Worm (Caenorhabditis elegans) whole organism, L4 larva: Measurements from ENCODE around the gene serp-1.2.

ENCODE experiments used
- F10B5.3 ChIP-seq: sonication (generic microtip); optimal IDR thresholded peaks from 2 replicates; lab custom pipeline; 2016; ENCODE audit warnings: mild to moderate bottlenecking, missing genetic modification characterization, missing compliant biosample characterization
- F26F4.8 ChIP-seq: fragments of 200-800 bp; sonication (Bioruptor generic); conservative IDR thresholded peaks from 2 replicates; pipeline ENCODE4 v1.3.6; 2022; ENCODE audit warnings: missing genetic modification characterization, missing compliant biosample characterization
- F44E2.7 ChIP-seq: fragments of 200-800 bp; sonication (Bioruptor generic); IDR thresholded peaks from 2 replicates; pipeline ENCODE4 v2.1.2; 2022; ENCODE audit warnings: missing genetic modification characterization, missing compliant biosample characterization
- F49E8.2 ChIP-seq: sonication (generic microtip); optimal IDR thresholded peaks from 2 replicates; lab custom pipeline; 2016; ENCODE audit warnings: missing compliant biosample characterization, mild to moderate bottlenecking, missing genetic modification characterization, borderline replicate concordance
- Y105C5A.15 ChIP-seq: fragments of 200-800 bp; sonication (Bioruptor generic); IDR thresholded peaks from 2 replicates; pipeline ENCODE4 v1.3.6; 2022; ENCODE audit warnings: missing genetic modification characterization, missing compliant biosample characterization
- Y48G9A.11 ChIP-seq: fragments of 200-800 bp; sonication (Bioruptor generic); IDR thresholded peaks from 2 replicates; pipeline ENCODE4 v1.3.6; 2022; ENCODE audit warnings: missing genetic modification reagents, missing genetic modification characterization, missing compliant biosample characterization
- Y5F2A.4 ChIP-seq: fragments of 200-800 bp; sonication (Bioruptor generic); optimal IDR thresholded peaks from 2 replicates; lab custom pipeline; 2018; ENCODE audit warnings: mild to moderate bottlenecking, missing genetic modification characterization, missing compliant biosample characterization
- Y75B8A.6 ChIP-seq: fragments of 200-800 bp; sonication (Bioruptor generic); IDR thresholded peaks from 2 replicates; pipeline ENCODE4 v1.3.6; 2022; ENCODE audit warnings: missing genetic modification reagents, missing genetic modification characterization, missing compliant biosample characterization
- attf-4 ChIP-seq: sonication (generic microtip); optimal IDR thresholded peaks from 3 replicates; lab custom pipeline; 2017; ENCODE audit warnings: missing biosample characterization, missing genetic modification characterization
- ceh-20 ChIP-seq: fragments of 200-800 bp; sonication (Bioruptor generic); IDR thresholded peaks from 2 replicates; pipeline ENCODE4 v1.3.6; 2022; ENCODE audit warnings: missing genetic modification reagents, missing genetic modification characterization, missing compliant biosample characterization
- ceh-44 ChIP-seq: fragments of 200-800 bp; sonication (Bioruptor generic); IDR thresholded peaks from 2 replicates; pipeline ENCODE4 v1.3.6; 2022; ENCODE audit warnings: missing genetic modification reagents, missing genetic modification characterization, missing compliant biosample characterization
- cey-2 ChIP-seq: sonication (generic microtip); optimal IDR thresholded peaks from 3 replicates; lab custom pipeline; 2017; ENCODE audit warnings: missing genetic modification characterization, mild to moderate bottlenecking, missing compliant biosample characterization, antibody characterized with exemption, borderline replicate concordance; ENCODE audit not compliant: insufficient read depth
- ctbp-1 ChIP-seq: fragments of 200-800 bp; sonication (Bioruptor generic); IDR thresholded peaks from 2 replicates; pipeline ENCODE4 v1.3.6; 2022; ENCODE audit warnings: missing genetic modification reagents, missing genetic modification characterization, missing compliant biosample characterization
- daf-19 ChIP-seq: fragments of 200-800 bp; sonication (Bioruptor generic); conservative IDR thresholded peaks from 2 replicates; pipeline ENCODE4 v1.3.6; 2022; ENCODE audit warnings: missing genetic modification characterization, missing compliant biosample characterization
- daf-8 ChIP-seq: fragments of 200-800 bp; sonication (Bioruptor generic); IDR thresholded peaks from 2 replicates; pipeline ENCODE4 v1.3.6; 2022; ENCODE audit warnings: missing genetic modification characterization, missing compliant biosample characterization
- dmd-6 ChIP-seq: fragments of 200-800 bp; sonication (Bioruptor generic); IDR thresholded peaks from 2 replicates; pipeline ENCODE4 v1.3.6; 2022; ENCODE audit warnings: missing genetic modification reagents, missing genetic modification characterization, missing compliant biosample characterization
- dve-1 ChIP-seq: sonication (generic microtip); optimal IDR thresholded peaks from 2 replicates; lab custom pipeline; 2017; ENCODE audit warnings: antibody characterized with exemption, mild to moderate bottlenecking, missing genetic modification characterization, missing compliant biosample characterization; ENCODE audit not compliant: insufficient read depth
- egl-43 ChIP-seq: fragments of 200-800 bp; sonication (Bioruptor generic); IDR thresholded peaks from 2 replicates; pipeline ENCODE4 v1.3.6; 2022; ENCODE audit warnings: missing genetic modification reagents, missing genetic modification characterization, missing compliant biosample characterization
- fkh-10 ChIP-seq: fragments of 150-350 bp; optimal IDR thresholded peaks from 2 replicates; lab custom pipeline; 2014; ENCODE audit warnings: missing biosample characterization, missing genetic modification reagents, missing genetic modification characterization
- fos-1 ChIP-seq: fragments of 150-350 bp; optimal IDR thresholded peaks from 2 replicates; lab custom pipeline; 2014; ENCODE audit warnings: missing biosample characterization, missing genetic modification characterization
- gei-8 ChIP-seq: fragments of 200-800 bp; sonication (Bioruptor generic); optimal IDR thresholded peaks from 2 replicates; lab custom pipeline; 2018; ENCODE audit warnings: mild to moderate bottlenecking, missing genetic modification characterization, missing compliant biosample characterization
- hif-1 ChIP-seq, 2 experiments: sonication (generic microtip); optimal IDR thresholded peaks; 2 replicates each; lab custom pipeline; 2016 to 2017; ENCODE audit warnings: missing compliant biosample characterization in 2 of 2, missing genetic modification characterization in 2 of 2, missing genetic modification reagents in 2 of 2, missing genotype in 2 of 2, mild to moderate bottlenecking in 1 of 2
- hlh-30 ChIP-seq: sonication (generic microtip); optimal IDR thresholded peaks from 2 replicates; lab custom pipeline; 2017; ENCODE audit warnings: antibody characterized with exemption, mild to moderate bottlenecking, missing genetic modification characterization, missing compliant biosample characterization; ENCODE audit not compliant: insufficient read depth
- hmg-1.1 ChIP-seq: fragments of 200-800 bp; sonication (Bioruptor generic); IDR thresholded peaks from 2 replicates; pipeline ENCODE4 v1.3.6; 2022; ENCODE audit warnings: missing genetic modification reagents, missing genetic modification characterization, missing compliant biosample characterization
- lim-7 ChIP-seq: fragments of 200-800 bp; sonication (Bioruptor generic); IDR thresholded peaks from 2 replicates; pipeline ENCODE4 v1.3.6; 2022; ENCODE audit warnings: missing genetic modification characterization, missing compliant biosample characterization
- lin-15B ChIP-seq: fragments of 150-350 bp; sonication (generic microtip); optimal IDR thresholded peaks from 3 replicates; lab custom pipeline; 2014; ENCODE audit warnings: missing biosample characterization, missing genetic modification characterization
- lir-3 ChIP-seq: sonication (generic microtip); optimal IDR thresholded peaks from 2 replicates; lab custom pipeline; 2016; ENCODE audit warnings: mild to moderate bottlenecking, missing genetic modification characterization, missing compliant biosample characterization
- lsy-2 ChIP-seq, 2 experiments: fragments of 150-350 bp in 1 of 2; sonication (generic microtip) in 1 of 2; optimal IDR thresholded peaks; 2 replicates each; lab custom pipeline; 2014 to 2017; ENCODE audit warnings: missing biosample characterization in 2 of 2, missing genetic modification characterization in 2 of 2
- madf-9 ChIP-seq: fragments of 200-800 bp; sonication (Bioruptor generic); conservative IDR thresholded peaks from 2 replicates; pipeline ENCODE4 v1.3.6; 2022; ENCODE audit warnings: missing genetic modification reagents, missing genetic modification characterization, missing compliant biosample characterization
- mdl-1 ChIP-seq, 2 experiments: fragments of 150-350 bp in 1 of 2; sonication (generic microtip) in 1 of 2; optimal IDR thresholded peaks; 2 replicates each; lab custom pipeline; 2014 to 2017; ENCODE audit warnings: missing biosample characterization in 2 of 2, missing genetic modification characterization in 2 of 2
- mxl-3 ChIP-seq: fragments of 200-800 bp; sonication (Bioruptor generic); optimal IDR thresholded peaks from 2 replicates; lab custom pipeline; 2018; ENCODE audit warnings: mild to moderate bottlenecking, missing genetic modification characterization, missing compliant biosample characterization
- nhr-237 ChIP-seq: sonication (generic microtip); optimal IDR thresholded peaks from 2 replicates; lab custom pipeline; 2017; ENCODE audit warnings: missing biosample characterization, missing genetic modification characterization
- nhr-25 ChIP-seq: sonication (generic microtip); optimal IDR thresholded peaks from 2 replicates; lab custom pipeline; 2017; ENCODE audit warnings: missing genetic modification characterization, mild to moderate bottlenecking, missing compliant biosample characterization, antibody characterized with exemption, moderate library complexity, borderline replicate concordance; ENCODE audit not compliant: insufficient read depth
- nhr-28 ChIP-seq: fragments of 150-350 bp; optimal IDR thresholded peaks from 2 replicates; lab custom pipeline; 2014; ENCODE audit warnings: missing biosample characterization, missing genetic modification characterization
- nhr-48 ChIP-seq: sonication (generic microtip); optimal IDR thresholded peaks from 2 replicates; lab custom pipeline; 2016; ENCODE audit warnings: mild to moderate bottlenecking, missing genetic modification characterization, missing compliant biosample characterization
- nhr-6 ChIP-seq: fragments of 150-350 bp; optimal IDR thresholded peaks from 2 replicates; lab custom pipeline; 2014; ENCODE audit warnings: missing biosample characterization, missing genetic modification characterization
- nhr-76 ChIP-seq: fragments of 150-350 bp; optimal IDR thresholded peaks from 2 replicates; lab custom pipeline; 2014; ENCODE audit warnings: missing biosample characterization, missing genetic modification characterization
- nhr-77 ChIP-seq: fragments of 150-350 bp; optimal IDR thresholded peaks from 2 replicates; lab custom pipeline; 2014; ENCODE audit warnings: missing biosample characterization, missing genetic modification characterization
- rbr-2 ChIP-seq: sonication (generic microtip); optimal IDR thresholded peaks from 2 replicates; lab custom pipeline; 2016; ENCODE audit warnings: missing genotype, missing genetic modification characterization, missing compliant biosample characterization
- saeg-2 ChIP-seq: fragments of 200-800 bp; sonication (Bioruptor generic); IDR thresholded peaks from 2 replicates; pipeline ENCODE4 v1.3.6; 2022; ENCODE audit warnings: missing genetic modification reagents, missing genetic modification characterization, missing compliant biosample characterization
- sdz-12 ChIP-seq: fragments of 200-800 bp; sonication (Bioruptor generic); optimal IDR thresholded peaks from 2 replicates; lab custom pipeline; 2018; ENCODE audit warnings: mild to moderate bottlenecking, missing genetic modification characterization, missing compliant biosample characterization
- set-16 ChIP-seq: fragments of 200-800 bp; sonication (Bioruptor generic); IDR thresholded peaks from 2 replicates; pipeline ENCODE4 v1.3.6; 2022; ENCODE audit warnings: missing genetic modification reagents, missing genetic modification characterization, missing compliant biosample characterization
- skn-1 ChIP-seq: fragments of 150-350 bp; optimal IDR thresholded peaks from 2 replicates; lab custom pipeline; 2014; ENCODE audit warnings: missing biosample characterization, missing genetic modification characterization
- spr-3 ChIP-seq: fragments of 200-800 bp; sonication (Bioruptor generic); optimal IDR thresholded peaks from 2 replicates; lab custom pipeline; 2018; ENCODE audit warnings: mild to moderate bottlenecking, missing genetic modification characterization, missing compliant biosample characterization
- unc-130 ChIP-seq: sonication (generic microtip); optimal IDR thresholded peaks from 2 replicates; lab custom pipeline; 2016; ENCODE audit warnings: missing genetic modification reagents, missing genetic modification characterization, missing compliant biosample characterization
- unc-39 ChIP-seq: sonication (generic microtip); optimal IDR thresholded peaks from 2 replicates; lab custom pipeline; 2017; ENCODE audit warnings: missing biosample characterization, missing genetic modification characterization
- vab-7 ChIP-seq: fragments of 200-800 bp; sonication (Bioruptor generic); IDR thresholded peaks from 2 replicates; pipeline ENCODE4 v1.3.6; 2022; ENCODE audit warnings: missing genetic modification reagents, missing genetic modification characterization, missing compliant biosample characterization
- zag-1 ChIP-seq: fragments of 150-350 bp; optimal IDR thresholded peaks from 2 replicates; lab custom pipeline; 2014; ENCODE audit warnings: missing biosample characterization, missing genetic modification characterization
- zfp-2 ChIP-seq: sonication (generic microtip); optimal IDR thresholded peaks from 2 replicates; lab custom pipeline; 2016; ENCODE audit warnings: mild to moderate bottlenecking, missing genetic modification characterization, missing compliant biosample characterization
- zip-11 ChIP-seq: fragments of 200-800 bp; sonication (Bioruptor generic); IDR thresholded peaks from 2 replicates; pipeline ENCODE4 v1.3.6; 2022; ENCODE audit warnings: missing genetic modification characterization, missing compliant biosample characterization
- ztf-7 ChIP-seq: fragments of 150-350 bp; optimal IDR thresholded peaks from 2 replicates; lab custom pipeline; 2014; ENCODE audit warnings: missing biosample characterization, missing genetic modification characterization

The serp-1.2 gene

ce11 chrIV:8183313-8183712 lies 42.2 kb upstream of the serp-1.2 start (continued):
- TF ChIP-seq nhr-25 (no peak), ceh-44 (0 out of 2 replicates have a peak, but pooled peaks have one; percentile 42), spr-3 (no peak), hlh-30 (tag; lab: Kevin White, UChicago) (peak; percentile 37), rbr-2 (tag; lab: Kevin White, UChicago) (peak; percentile 75), fkh-10 (GFP tag; lab: Kevin White, UChicago) (peak; percentile 65), lsy-2 (tag; optimal IDR thresholded peaks at IDR 0.05; lab: Kevin White, UChicago) (peak in 1 of 2 experiments; percentile 49), madf-9 (GFP tag; lab: Robert Waterston, UW) (no peak), F44E2.7 (GFP tag; lab: Robert Waterston, UW) (no peak), cey-2 (no peak), dmd-6 (GFP tag; lab: Robert Waterston, UW) (peak; percentile 15; the same call in 1 of the 2 replicates), saeg-2 (GFP tag; lab: Robert Waterston, UW) (no peak), nhr-6 (tag; lab: Kevin White, UChicago) (no peak), daf-19 (no peak), fos-1 (tag; lab: Kevin White, UChicago) (no peak), lim-7 (GFP tag; lab: Robert Waterston, UW) (no peak), Y105C5A.15 (GFP tag; lab: Robert Waterston, UW) (no peak), F10B5.3 (tag; lab: Kevin White, UChicago) (no peak), unc-39 (tag; lab: Kevin White, UChicago) (no peak), unc-130 (GFP tag; lab: Kevin White, UChicago) (no peak), vab-7 (no peak), nhr-28 (tag; lab: Kevin White, UChicago) (no peak), nhr-76 (tag; lab: Kevin White, UChicago) (no peak), hif-1 (tag; optimal IDR thresholded peaks at IDR 0.05; lab: Kevin White, UChicago) (no peak), Y5F2A.4 (GFP tag; lab: Kevin White, UChicago) (no peak), zfp-2 (tag; lab: Kevin White, UChicago) (no peak), set-16 (GFP tag; lab: Robert Waterston, UW) (peak; percentile 44; the same call in 1 of the 2 replicates), ztf-7 (tag; lab: Kevin White, UChicago) (no peak), zip-11 (GFP tag; lab: Robert Waterston, UW) (no peak), attf-4 (tag; lab: Kevin White, UChicago) (no peak), hmg-1.1 (peak; percentile 52), ceh-20 (no peak), dve-1 (no peak), F49E8.2 (tag; lab: Kevin White, UChicago) (no peak), daf-8 (GFP tag; lab: Robert Waterston, UW) (no peak), F26F4.8 (GFP tag; lab: Robert Waterston, UW) (no peak), skn-1 (tag; lab: Kevin White, UChicago) (no peak), mdl-1 (tag; optimal IDR thresholded peaks at IDR 0.05; lab: Kevin White, UChicago) (peak in 1 of 2 experiments; percentile 12), Y75B8A.6 (GFP tag; lab: Robert Waterston, UW) (no peak), lir-3 (tag; lab: Kevin White, UChicago) (no peak), lin-15B (no peak), nhr-48 (tag; lab: Kevin White, UChicago) (no peak), mxl-3 (peak; percentile 28), ctbp-1 (GFP tag; lab: Robert Waterston, UW) (peak; percentile 35; the same call in 1 of the 2 replicates), nhr-77 (tag; lab: Kevin White, UChicago) (no peak), Y48G9A.11 (no peak), sdz-12 (GFP tag; lab: Kevin White, UChicago) (no peak), nhr-237 (tag; lab: Kevin White, UChicago) (no peak), gei-8 (GFP tag; lab: Kevin White, UChicago) (no peak), zag-1 (tag; lab: Kevin White, UChicago) (no peak), egl-43 (GFP tag; lab: Robert Waterston, UW) (peak; percentile 61; the same call in 1 of the 2 replicates)
